Worm (Caenorhabditis elegans) whole organism, L3 larva: Measurements from ENCODE around the gene xbp-1.

Experiments used
- ama-1 ChIP-seq: fragments of 150-350 bp; optimal IDR thresholded peaks from 2 replicates; lab custom pipeline; 2018
- ceh-82 ChIP-seq: fragments of 150-350 bp; optimal IDR thresholded peaks from 2 replicates; lab custom pipeline; 2014; ENCODE audit warnings: missing biosample characterization, missing genetic modification characterization
- fkh-10 ChIP-seq: sonication (generic microtip); optimal IDR thresholded peaks from 2 replicates; lab custom pipeline; 2017; ENCODE audit warnings: missing biosample characterization, missing genetic modification reagents, missing genetic modification characterization
- nhr-11 ChIP-seq: fragments of 150-350 bp; optimal IDR thresholded peaks from 2 replicates; lab custom pipeline; 2014; ENCODE audit warnings: missing biosample characterization, missing genetic modification characterization
- nhr-237 ChIP-seq: fragments of 150-350 bp; optimal IDR thresholded peaks from 2 replicates; lab custom pipeline; 2014; ENCODE audit warnings: missing biosample characterization, missing genetic modification characterization
- nhr-28 ChIP-seq: fragments of 150-350 bp; optimal IDR thresholded peaks from 2 replicates; lab custom pipeline; 2014; ENCODE audit warnings: missing biosample characterization, missing genetic modification characterization
- sea-2 ChIP-seq: fragments of 150-350 bp; sonication (generic microtip); optimal IDR thresholded peaks from 4 replicates; lab custom pipeline; 2014; ENCODE audit warnings: missing biosample characterization, missing genetic modification reagents, missing genetic modification characterization

ce11 chrIII:4153299-4153698 lies 40.3 kb upstream of the xbp-1 start, which contains the start of gene glod-4:
- TF ChIP-seq nhr-28 (no peak), ama-1 (lab: Kevin White, UChicago) (no peak), nhr-237 (tag; lab: Kevin White, UChicago) (no peak), sea-2 (GFP tag; lab: Kevin White, UChicago) (no peak), ceh-82 (tag; lab: Kevin White, UChicago) (no peak), nhr-11 (no peak), fkh-10 (GFP tag; lab: Kevin White, UChicago) (no peak)
